Worm (Caenorhabditis elegans) whole organism, young adult: Measurements from ENCODE around the gene F44E2.7.
A peak's percentile ranks its signal among the peaks of the same experiment; 100 is the strongest.

ENCODE experiments used
- B0261.1 ChIP-seq: sonication (generic microtip); optimal IDR thresholded peaks from 2 replicates; lab custom pipeline; 2016; ENCODE audit warnings: mild to moderate bottlenecking, missing genetic modification characterization, moderate library complexity, missing compliant biosample characterization
- D2030.7 ChIP-seq: fragments of 200-800 bp; sonication (Bioruptor generic); IDR thresholded peaks from 2 replicates; pipeline ENCODE4 v1.3.6; 2022; ENCODE audit warnings: missing genetic modification reagents, missing genetic modification characterization, missing compliant biosample characterization
- F10E7.11 ChIP-seq: sonication (generic microtip); optimal IDR thresholded peaks from 2 replicates; lab custom pipeline; 2017; ENCODE audit warnings: mild to moderate bottlenecking, missing genetic modification characterization, moderate library complexity, missing compliant biosample characterization
- F23B12.7 ChIP-seq: sonication (generic microtip); optimal IDR thresholded peaks from 2 replicates; lab custom pipeline; 2017; ENCODE audit warnings: missing genetic modification characterization, mild to moderate bottlenecking, missing compliant biosample characterization, antibody characterized with exemption, moderate library complexity; ENCODE audit not compliant: insufficient read depth
- F33H1.4 ChIP-seq: fragments of 200-800 bp; sonication (Bioruptor generic); IDR thresholded peaks from 2 replicates; pipeline ENCODE4 v1.3.6; 2022; ENCODE audit warnings: missing genetic modification reagents, missing genetic modification characterization, missing compliant biosample characterization
- F55B11.4 ChIP-seq: sonication (generic microtip); optimal IDR thresholded peaks from 2 replicates; lab custom pipeline; 2016; ENCODE audit warnings: missing compliant biosample characterization, missing genetic modification characterization, borderline replicate concordance; ENCODE audit not compliant: insufficient read depth
- F57C9.4 ChIP-seq: sonication (generic microtip); optimal IDR thresholded peaks from 2 replicates; lab custom pipeline; 2017; ENCODE audit warnings: mild to moderate bottlenecking, missing genetic modification characterization, missing compliant biosample characterization
- T07F8.4 ChIP-seq: sonication (generic microtip); optimal IDR thresholded peaks from 2 replicates; lab custom pipeline; 2016; ENCODE audit warnings: mild to moderate bottlenecking, missing genetic modification characterization, moderate library complexity, missing compliant biosample characterization
- Y53F4B.3 ChIP-seq: fragments of 200-800 bp; sonication (Bioruptor generic); IDR thresholded peaks from 2 replicates; pipeline ENCODE4 v1.3.6; 2022; ENCODE audit warnings: missing genetic modification reagents, missing genetic modification characterization, missing compliant biosample characterization
- Y53G8AR.9 ChIP-seq: fragments of 200-800 bp; sonication (Bioruptor generic); conservative IDR thresholded peaks from 2 replicates; pipeline ENCODE4 v1.3.6; 2022; ENCODE audit warnings: missing genetic modification reagents, missing genetic modification characterization, missing compliant biosample characterization
- Y67H2A.10 ChIP-seq: fragments of 200-800 bp; sonication (Bioruptor generic); conservative IDR thresholded peaks from 2 replicates; pipeline ENCODE4 v1.3.6; 2022; ENCODE audit warnings: missing genetic modification reagents, missing genetic modification characterization, missing compliant biosample characterization
- aptf-3 ChIP-seq: fragments of 200-800 bp; sonication (Bioruptor generic); IDR thresholded peaks from 2 replicates; pipeline ENCODE4 v1.3.6; 2022; ENCODE audit warnings: missing genetic modification characterization, missing compliant biosample characterization
- attf-5 ChIP-seq: fragments of 200-800 bp; sonication (Bioruptor generic); optimal IDR thresholded peaks from 2 replicates; lab custom pipeline; 2018; ENCODE audit warnings: mild to moderate bottlenecking, missing genetic modification characterization, missing compliant biosample characterization
- attf-6 ChIP-seq: fragments of 200-800 bp; sonication (Bioruptor generic); IDR thresholded peaks from 2 replicates; pipeline ENCODE4 v1.3.6; 2022; ENCODE audit warnings: missing genetic modification reagents, missing genetic modification characterization, missing compliant biosample characterization
- ceh-100 ChIP-seq: fragments of 200-800 bp; sonication (Bioruptor generic); IDR thresholded peaks from 2 replicates; pipeline ENCODE4 v1.3.6; 2022; ENCODE audit warnings: missing genetic modification reagents, missing genetic modification characterization, missing compliant biosample characterization
- ceh-40 ChIP-seq: fragments of 200-800 bp; sonication (Bioruptor generic); IDR thresholded peaks from 2 replicates; pipeline ENCODE4 v1.3.6; 2022; ENCODE audit warnings: missing genetic modification characterization, missing compliant biosample characterization
- ceh-58 ChIP-seq: fragments of 200-800 bp; sonication (Bioruptor generic); IDR thresholded peaks from 2 replicates; pipeline ENCODE4 v1.3.6; 2022; ENCODE audit warnings: missing genetic modification characterization, missing compliant biosample characterization
- die-1 ChIP-seq: sonication (generic microtip); optimal IDR thresholded peaks from 2 replicates; lab custom pipeline; 2016; ENCODE audit warnings: missing genotype, mild to moderate bottlenecking, missing genetic modification characterization, missing compliant biosample characterization
- dpff-1 ChIP-seq: sonication (generic microtip); optimal IDR thresholded peaks from 2 replicates; lab custom pipeline; 2017; ENCODE audit warnings: mild to moderate bottlenecking, missing genetic modification characterization, missing compliant biosample characterization
- dpl-1 ChIP-seq: fragments of 150-350 bp; optimal IDR thresholded peaks from 2 replicates; lab custom pipeline; 2014; ENCODE audit warnings: missing biosample characterization, missing genetic modification reagents, missing genetic modification characterization
- egl-44 ChIP-seq: fragments of 200-800 bp; sonication (Bioruptor generic); IDR thresholded peaks from 2 replicates; pipeline ENCODE4 v1.3.6; 2022; ENCODE audit warnings: missing genetic modification reagents, missing genetic modification characterization, missing compliant biosample characterization
- egrh-3 ChIP-seq: fragments of 200-800 bp; sonication (Bioruptor generic); IDR thresholded peaks from 2 replicates; pipeline ENCODE4 v1.3.6; 2022; ENCODE audit warnings: missing genetic modification reagents, missing genetic modification characterization, missing compliant biosample characterization
- him-1 ChIP-seq: sonication (generic microtip); optimal IDR thresholded peaks from 2 replicates; lab custom pipeline; 2016; ENCODE audit warnings: missing genotype, missing genetic modification reagents, missing genetic modification characterization, missing compliant biosample characterization
- hlh-26 ChIP-seq: fragments of 200-800 bp; sonication (Bioruptor generic); conservative IDR thresholded peaks from 2 replicates; pipeline ENCODE4 v1.3.6; 2022; ENCODE audit warnings: missing genetic modification reagents, missing genetic modification characterization, missing compliant biosample characterization
- hsf-1 ChIP-seq: fragments of 200-800 bp; sonication (Bioruptor generic); IDR thresholded peaks from 2 replicates; pipeline ENCODE4 v1.3.6; 2022; ENCODE audit warnings: missing genetic modification reagents, missing genetic modification characterization, missing compliant biosample characterization
- lin-26 ChIP-seq: fragments of 200-800 bp; sonication (Bioruptor generic); IDR thresholded peaks from 2 replicates; pipeline ENCODE4 v1.3.6; 2022; ENCODE audit warnings: missing genetic modification reagents, missing genetic modification characterization, missing compliant biosample characterization
- lin-35 ChIP-seq, 3 experiments: fragments of 150-350 bp in 2 of 3; sonication (generic microtip) in 1 of 3; optimal IDR thresholded peaks; 2 replicates each; lab custom pipeline; 2014 to 2018; ENCODE audit warnings: missing biosample characterization in 3 of 3, missing genetic modification characterization in 3 of 3, missing genetic modification reagents in 3 of 3
- lin-40 ChIP-seq: sonication (generic microtip); optimal IDR thresholded peaks from 2 replicates; lab custom pipeline; 2016; ENCODE audit warnings: missing genetic modification characterization, mild to moderate bottlenecking, missing compliant biosample characterization, missing genotype, missing genetic modification reagents
- lin-54 ChIP-seq: fragments of 200-800 bp; sonication (Bioruptor generic); optimal IDR thresholded peaks from 2 replicates; lab custom pipeline; 2018; ENCODE audit warnings: mild to moderate bottlenecking, missing genetic modification characterization, missing compliant biosample characterization
- lsy-27 ChIP-seq: sonication (generic microtip); optimal IDR thresholded peaks from 2 replicates; lab custom pipeline; 2017; ENCODE audit warnings: missing genetic modification characterization, mild to moderate bottlenecking, missing compliant biosample characterization, antibody characterized with exemption, missing genotype, borderline replicate concordance; ENCODE audit not compliant: insufficient read depth
- madf-3 ChIP-seq: fragments of 200-800 bp; sonication (Bioruptor generic); IDR thresholded peaks from 2 replicates; pipeline ENCODE4 v1.3.6; 2022; ENCODE audit warnings: missing genetic modification reagents, missing genetic modification characterization, missing compliant biosample characterization
- mel-28 ChIP-seq: sonication (generic microtip); optimal IDR thresholded peaks from 2 replicates; lab custom pipeline; 2016; ENCODE audit warnings: borderline replicate concordance, mild to moderate bottlenecking, missing genetic modification characterization, missing compliant biosample characterization
- mes-4 ChIP-seq: sonication (generic microtip); optimal IDR thresholded peaks from 2 replicates; lab custom pipeline; 2016; ENCODE audit warnings: missing genotype, missing genetic modification characterization, missing compliant biosample characterization
- nfya-2 ChIP-seq: fragments of 200-800 bp; sonication (Bioruptor generic); IDR thresholded peaks from 2 replicates; pipeline ENCODE4 v1.3.6; 2022; ENCODE audit warnings: missing genetic modification reagents, missing genetic modification characterization, missing compliant biosample characterization
- nfyb-1 ChIP-seq: fragments of 200-800 bp; sonication (Bioruptor generic); IDR thresholded peaks from 2 replicates; pipeline ENCODE4 v1.3.6; 2022; ENCODE audit warnings: missing genetic modification reagents, missing genetic modification characterization, missing compliant biosample characterization
- nhr-120 ChIP-seq: fragments of 200-800 bp; sonication (Bioruptor generic); IDR thresholded peaks from 2 replicates; pipeline ENCODE4 v1.3.6; 2022; ENCODE audit warnings: missing genetic modification characterization, missing compliant biosample characterization
- nhr-80 ChIP-seq: sonication (generic microtip); optimal IDR thresholded peaks from 2 replicates; lab custom pipeline; 2016; ENCODE audit warnings: missing genetic modification characterization, missing compliant biosample characterization
- pha-4 ChIP-seq: fragments of 150-350 bp; sonication (generic microtip); optimal IDR thresholded peaks from 2 replicates; lab custom pipeline; 2014; ENCODE audit warnings: missing biosample characterization, missing genetic modification reagents, missing genetic modification characterization
- rcor-1 ChIP-seq: fragments of 200-800 bp; sonication (Bioruptor generic); IDR thresholded peaks from 2 replicates; pipeline ENCODE4 v1.3.6; 2022; ENCODE audit warnings: missing genetic modification reagents, missing genetic modification characterization, missing compliant biosample characterization
- rec-8 ChIP-seq, 2 experiments: sonication (generic microtip); optimal IDR thresholded peaks; 2 replicates each; lab custom pipeline; 2016; ENCODE audit warnings: mild to moderate bottlenecking in 2 of 2, missing genetic modification characterization in 2 of 2, missing genetic modification reagents in 2 of 2, missing genotype in 2 of 2, missing biosample characterization in 1 of 2, missing compliant biosample characterization in 1 of 2, moderate library complexity in 1 of 2
- sdz-38 ChIP-seq: sonication (generic microtip); optimal IDR thresholded peaks from 2 replicates; lab custom pipeline; 2016; ENCODE audit warnings: missing genotype, missing genetic modification characterization, missing compliant biosample characterization
- sea-2 ChIP-seq: fragments of 200-800 bp; sonication (Bioruptor generic); IDR thresholded peaks from 2 replicates; pipeline ENCODE4 v1.3.6; 2022; ENCODE audit warnings: missing genetic modification characterization, missing compliant biosample characterization
- snpc-1.1 ChIP-seq: sonication (generic microtip); optimal IDR thresholded peaks from 2 replicates; lab custom pipeline; 2017; ENCODE audit warnings: missing genetic modification characterization, mild to moderate bottlenecking, missing compliant biosample characterization, antibody characterized with exemption, moderate library complexity, missing genotype, missing genetic modification reagents; ENCODE audit not compliant: insufficient read depth
- tlf-1 ChIP-seq: fragments of 200-800 bp; sonication (Bioruptor generic); optimal IDR thresholded peaks from 2 replicates; lab custom pipeline; 2018; ENCODE audit warnings: mild to moderate bottlenecking, missing genetic modification characterization, missing compliant biosample characterization
- xnd-1 ChIP-seq: sonication (generic microtip); optimal IDR thresholded peaks from 2 replicates; lab custom pipeline; 2016; ENCODE audit warnings: missing genotype, missing genetic modification reagents, missing genetic modification characterization, missing compliant biosample characterization
- zim-3 ChIP-seq: sonication (generic microtip); optimal IDR thresholded peaks from 2 replicates; lab custom pipeline; 2017; ENCODE audit warnings: mild to moderate bottlenecking, missing genetic modification characterization, moderate library complexity, missing compliant biosample characterization
- ztf-28 ChIP-seq: fragments of 200-800 bp; sonication (Bioruptor generic); IDR thresholded peaks from 2 replicates; pipeline ENCODE4 v1.3.6; 2022; ENCODE audit warnings: missing genetic modification reagents, missing genetic modification characterization, missing compliant biosample characterization
- ztf-3 ChIP-seq: fragments of 200-800 bp; sonication (Bioruptor generic); optimal IDR thresholded peaks from 2 replicates; lab custom pipeline; 2018; ENCODE audit warnings: mild to moderate bottlenecking, missing genetic modification characterization, missing compliant biosample characterization

The F44E2.7 gene

DNA sequence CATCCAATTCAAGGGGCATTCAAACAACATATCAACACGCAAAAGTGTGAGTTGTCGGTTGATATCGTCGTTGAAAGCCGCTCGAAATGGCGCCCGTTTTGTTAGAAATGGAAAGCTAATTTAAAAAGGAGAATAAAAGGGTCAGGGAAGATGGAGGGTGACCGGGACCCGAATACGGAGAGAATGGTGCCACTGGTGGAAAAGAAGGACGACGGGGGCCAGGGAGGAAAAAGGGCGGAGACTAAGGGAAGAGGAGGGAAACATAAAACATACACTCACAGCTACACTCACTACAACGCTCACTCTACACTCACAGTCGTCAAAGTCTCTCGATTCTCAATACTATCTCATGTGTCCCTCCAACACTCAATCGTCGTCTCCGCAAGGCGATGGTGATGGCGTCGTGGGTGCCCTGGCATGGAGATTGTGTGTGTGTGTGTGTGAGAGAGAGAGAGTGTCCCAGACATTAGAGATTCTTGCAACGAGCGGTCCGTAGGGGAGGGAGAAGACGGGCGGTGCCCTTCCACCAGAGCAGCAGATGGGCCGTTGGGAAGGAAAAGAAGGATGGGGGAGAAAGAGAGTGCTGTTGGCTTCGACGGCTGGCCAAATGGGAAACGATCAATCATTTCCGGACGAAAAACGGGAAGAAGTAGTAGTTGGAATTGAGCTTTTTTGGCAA lies 25.9 kb upstream of the F44E2.7 start (continued):
- TF ChIP-seq lin-35 (GFP tag; optimal IDR thresholded peaks at IDR 0.05; lab: Kevin White, UChicago) = peak in 1 of 3 experiments; percentile 56
- TF ChIP-seq nfyb-1 (GFP tag; lab: Robert Waterston, UW) = no peak
- no peak for TF ChIP-seq dpff-1 (tag; lab: Kevin White, UChicago)
- no peak for TF ChIP-seq rcor-1 (GFP tag; lab: Robert Waterston, UW)
- TF ChIP-seq egl-44 (GFP tag; lab: Robert Waterston, UW) = no peak
- TF ChIP-seq hsf-1 (GFP tag; lab: Robert Waterston, UW) = no peak
- TF ChIP-seq T07F8.4 = no peak
- peak; percentile 68 for TF ChIP-seq egrh-3 (GFP tag; lab: Robert Waterston, UW)
- TF ChIP-seq sdz-38 (tag; lab: Kevin White, UChicago) = no peak
- no peak for TF ChIP-seq lin-26 (GFP tag; lab: Robert Waterston, UW)
- TF ChIP-seq mel-28 (tag; lab: Kevin White, UChicago) = no peak
- TF ChIP-seq F10E7.11 = no peak
- no peak for TF ChIP-seq F23B12.7 (tag; lab: Kevin White, UChicago)
- no peak for TF ChIP-seq ztf-3 (GFP tag; lab: Kevin White, UChicago)
- no peak for TF ChIP-seq rec-8 (tag; optimal IDR thresholded peaks at IDR 0.05; lab: Kevin White, UChicago)
- TF ChIP-seq ztf-28 (GFP tag; lab: Robert Waterston, UW) = no peak
- TF ChIP-seq attf-6 (GFP tag; lab: Robert Waterston, UW) = no peak
- TF ChIP-seq Y53G8AR.9 (GFP tag; lab: Robert Waterston, UW) = no peak
- no peak for TF ChIP-seq Y53F4B.3 (GFP tag; lab: Robert Waterston, UW)
- TF ChIP-seq B0261.1 (tag; lab: Kevin White, UChicago) = no peak
- no peak for TF ChIP-seq hlh-26 (GFP tag; lab: Robert Waterston, UW)
- no peak for TF ChIP-seq F33H1.4
- TF ChIP-seq zim-3 (tag; lab: Kevin White, UChicago) = no peak
- TF ChIP-seq F55B11.4 (tag; lab: Kevin White, UChicago) = no peak
- TF ChIP-seq nhr-120 = no peak
- TF ChIP-seq snpc-1.1 (tag; lab: Kevin White, UChicago) = no peak
- no peak for TF ChIP-seq aptf-3
- TF ChIP-seq madf-3 (GFP tag; lab: Robert Waterston, UW) = no peak
- TF ChIP-seq xnd-1 (tag; lab: Kevin White, UChicago) = no peak
- no peak for TF ChIP-seq dpl-1 (GFP tag; lab: Kevin White, UChicago)
- peak; percentile 68 for TF ChIP-seq lin-40 (tag; lab: Kevin White, UChicago)
- TF ChIP-seq die-1 = peak; percentile 15
- no peak for TF ChIP-seq ceh-40 (GFP tag; lab: Robert Waterston, UW)
- no peak for TF ChIP-seq ceh-100 (GFP tag; lab: Robert Waterston, UW)
- TF ChIP-seq D2030.7 (GFP tag; lab: Robert Waterston, UW) = no peak
- no peak for TF ChIP-seq mes-4 (tag; lab: Kevin White, UChicago)
- TF ChIP-seq lin-54 = peak; percentile 34
- no peak for TF ChIP-seq tlf-1 (GFP tag; lab: Kevin White, UChicago)
- no peak for TF ChIP-seq ceh-58 (GFP tag; lab: Robert Waterston, UW)
- TF ChIP-seq attf-5 (GFP tag; lab: Kevin White, UChicago) = peak; percentile 53
- no peak for TF ChIP-seq lsy-27
- no peak for TF ChIP-seq him-1 (tag; lab: Kevin White, UChicago)
- no peak for TF ChIP-seq F57C9.4
- TF ChIP-seq nhr-80 = no peak
- no peak for TF ChIP-seq sea-2 (GFP tag; lab: Robert Waterston, UW)
- no peak for TF ChIP-seq pha-4 (tag; lab: Kevin White, UChicago)
- TF ChIP-seq Y67H2A.10 = no peak
- no peak for TF ChIP-seq nfya-2 (GFP tag; lab: Robert Waterston, UW)
